Worm (Caenorhabditis elegans): Measurements from ENCODE around the gene fbxb-2.

- TF ChIP-seq bed-1 (GFP tag; IDR thresholded peaks at IDR 0.05) (no peak), F33H1.4 (GFP tag; IDR thresholded peaks at IDR 0.05) (no peak), lsy-27 (tag; optimal IDR thresholded peaks at IDR 0.05; ENCODE audit: borderline replicate concordance, insufficient read depth) (no peak), ceh-91 (GFP tag; IDR thresholded peaks at IDR 0.05) (no peak), lag-1 (GFP tag; IDR thresholded peaks at IDR 0.05) (no peak), snpc-1.1 (tag; optimal IDR thresholded peaks at IDR 0.05; ENCODE audit: insufficient read depth) (no peak), lin-40 (tag; optimal IDR thresholded peaks at IDR 0.05) (no peak), T26A5.8 (tag; optimal IDR thresholded peaks at IDR 0.05) (no peak), ztf-22 (GFP tag; optimal IDR thresholded peaks at IDR 0.05) (no peak), cebp-1 (GFP tag; IDR thresholded peaks at IDR 0.05) (no peak), cebp-1 (tag; optimal IDR thresholded peaks at IDR 0.05) (no peak), cebp-2 (GFP tag; IDR thresholded peaks at IDR 0.05) (no peak), unc-130 (GFP tag; optimal IDR thresholded peaks at IDR 0.05) (no peak)
Observed at ce11 chrV:19253520-19253919, 16.4 kb upstream of the fbxb-2 start, which contains the start of gene F21D9.4.

Measured in whole organism, young adult.